Fruit fly (Drosophila melanogaster) whole organism, larva: Measurements from ENCODE around the gene CG3407.

Experiments used
- noc ChIP-seq: fragments of 200-800 bp; sonication (Bioruptor generic); optimal IDR thresholded peaks from 3 replicates; lab custom pipeline; 2019; ENCODE audit warnings: missing biosample characterization, mild to moderate bottlenecking, missing genetic modification characterization, moderate library complexity

CG3407 gene

dm6 chr2L:3802818-3803456, 10.3 kb downstream of the CG3407 start:
- peak; percentile 91 for TF ChIP-seq noc (tag; lab: Kevin White, UChicago)

- TF ChIP-seq noc (tag; lab: Kevin White, UChicago), result no peak
These were observed 21.6 kb downstream of the CG3407 start for dm6 chr2L:3791629-3792028.

- TF ChIP-seq noc (tag; lab: Kevin White, UChicago), result peak; percentile 21
These were observed 23.7 kb downstream of the CG3407 start for dm6 chr2L:3789290-3790067.

- TF ChIP-seq noc (tag; lab: Kevin White, UChicago), result no peak
These were observed 25.1 kb downstream of the CG3407 start for dm6 chr2L:3788150-3788549.

dm6 chr2L:3787028-3787427, 26.2 kb downstream of the CG3407 start, which contains the start of gene bark:
bark (plus strand) TSS chr2L:3787167.
- peak; percentile 39 for TF ChIP-seq noc (tag; lab: Kevin White, UChicago)

- no peak for TF ChIP-seq noc (tag; lab: Kevin White, UChicago)
These were observed 27.0 kb downstream of the CG3407 start for dm6 chr2L:3786246-3786645.

- TF ChIP-seq noc (tag; lab: Kevin White, UChicago), result no peak
These were observed 27.8 kb downstream of the CG3407 start for dm6 chr2L:3785402-3785801.

- no peak for TF ChIP-seq noc (tag; lab: Kevin White, UChicago)
These were observed 28.8 kb downstream of the CG3407 start, which contains the start of gene CG31960 for dm6 chr2L:3784268-3784997. CG31960 (plus strand) TSS chr2L:3784947.

dm6 chr2L:3781132-3781877, 31.9 kb downstream of the CG3407 start:
- peak; percentile 38 for TF ChIP-seq noc (tag; lab: Kevin White, UChicago)

- no peak for TF ChIP-seq noc (tag; lab: Kevin White, UChicago)
These were observed 32.6 kb downstream of the CG3407 start for dm6 chr2L:3780587-3780986.

dm6 chr2L:3779143-3779788, 33.9 kb downstream of the CG3407 start:
- peak; percentile 71 for TF ChIP-seq noc (tag; lab: Kevin White, UChicago)

dm6 chr2L:3778157-3779060, 34.8 kb downstream of the CG3407 start:
- TF ChIP-seq noc (tag; lab: Kevin White, UChicago), result peak; percentile 28

- TF ChIP-seq noc (tag; lab: Kevin White, UChicago), result no peak
These were observed 35.7 kb downstream of the CG3407 start for dm6 chr2L:3777485-3777884.
